Worm (Caenorhabditis elegans): ENCODE results near the gene str-37.

- TF ChIP-seq mxl-1 (tag; optimal IDR thresholded peaks at IDR 0.05) = no peak
- TF ChIP-seq ama-1 (optimal IDR thresholded peaks at IDR 0.05) = no peak
- TF ChIP-seq ama-1 (GFP tag; optimal IDR thresholded peaks at IDR 0.05) = no peak
- no peak for TF ChIP-seq attf-6 (GFP tag; IDR thresholded peaks at IDR 0.05)
- no peak for TF ChIP-seq ekl-4 (GFP tag; IDR thresholded peaks at IDR 0.05)
- no peak for TF ChIP-seq cebp-2 (GFP tag; IDR thresholded peaks at IDR 0.05)
Observed at ce11 chrV:13351773-13352172, 24.2 kb downstream of the str-37 start.
